Fruit fly (Drosophila melanogaster): ENCODE data around the gene CG1943.
A peak's percentile ranks its signal among the peaks of the same experiment; 100 is the strongest.

The CG1943 gene

dm6 chr3R:7028554-7028953 is 46.1 kb upstream of the CG1943 start:
- TF ChIP-seq psq (GFP tag; optimal IDR thresholded peaks at IDR 0.05), result no peak
- no peak for TF ChIP-seq Dfd (GFP tag; optimal IDR thresholded peaks at IDR 0.05)
- no peak for TF ChIP-seq usp (GFP tag; optimal IDR thresholded peaks at IDR 0.05)
- no peak for TF ChIP-seq jim (GFP tag; optimal IDR thresholded peaks at IDR 0.05)
- TF ChIP-seq fru (GFP tag; optimal IDR thresholded peaks at IDR 0.05), result no peak
- TF ChIP-seq Hnf4 (GFP tag; optimal IDR thresholded peaks at IDR 0.05), result no peak
- TF ChIP-seq Abd-B (GFP tag; optimal IDR thresholded peaks at IDR 0.05), result no peak
- no peak for TF ChIP-seq Hr78 (GFP tag; optimal IDR thresholded peaks at IDR 0.05)
- no peak for TF ChIP-seq dsf (GFP tag; optimal IDR thresholded peaks at IDR 0.05; ENCODE audit: borderline replicate concordance)
- TF ChIP-seq CG9705 (GFP tag; optimal IDR thresholded peaks at IDR 0.05), result no peak
- no peak for TF ChIP-seq sv (GFP tag; optimal IDR thresholded peaks at IDR 0.05)
- no peak for TF ChIP-seq rgr (GFP tag; optimal IDR thresholded peaks at IDR 0.05)
- no peak for TF ChIP-seq N (GFP tag; optimal IDR thresholded peaks at IDR 0.05)
- TF ChIP-seq Vsx2 (GFP tag; optimal IDR thresholded peaks at IDR 0.05; ENCODE audit: partially characterized antibody), result no peak
- no peak for TF ChIP-seq foxo (GFP tag; optimal IDR thresholded peaks at IDR 0.05)
- no peak for TF ChIP-seq HLH106 (tag; optimal IDR thresholded peaks at IDR 0.05)
- no peak for TF ChIP-seq OdsH (GFP tag; optimal IDR thresholded peaks at IDR 0.05)
- TF ChIP-seq tai (GFP tag; optimal IDR thresholded peaks at IDR 0.05), result no peak
- TF ChIP-seq Jra (GFP tag; optimal IDR thresholded peaks at IDR 0.05), result no peak
- no peak for TF ChIP-seq CrebA (GFP tag; optimal IDR thresholded peaks at IDR 0.05; ENCODE audit: borderline replicate concordance)

- TF ChIP-seq Dfd (GFP tag; optimal IDR thresholded peaks at IDR 0.05) (peak; percentile 48), dsf (GFP tag; optimal IDR thresholded peaks at IDR 0.05; ENCODE audit: borderline replicate concordance) (no peak)
These were observed 45.2 kb upstream of the CG1943 start for dm6 chr3R:7029434-7029833.

DNA sequence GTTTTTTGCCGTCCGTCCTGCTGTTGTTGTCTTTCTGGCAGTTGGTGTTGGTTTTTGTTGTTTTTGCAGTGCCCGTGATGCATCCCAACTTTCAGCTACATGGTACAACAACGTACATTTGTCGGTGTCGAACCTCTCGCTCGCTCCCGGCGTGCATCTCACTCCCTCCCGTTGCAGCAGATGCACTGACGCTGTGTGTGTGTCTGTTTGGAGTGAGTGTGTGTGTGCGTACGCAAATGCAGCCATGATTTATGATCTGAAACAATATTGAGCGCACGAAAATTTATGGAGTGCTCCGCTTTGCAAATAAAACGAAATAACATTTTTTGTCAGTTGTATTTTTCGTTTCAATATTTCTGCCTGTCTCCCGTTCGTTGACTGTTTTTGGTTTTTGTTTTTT is 43.1 kb upstream of the CG1943 start:
- TF ChIP-seq N (GFP tag; optimal IDR thresholded peaks at IDR 0.05) (no peak), lola (GFP tag; optimal IDR thresholded peaks at IDR 0.05) (no peak), sv (GFP tag; optimal IDR thresholded peaks at IDR 0.05) (no peak), Mio (GFP tag; optimal IDR thresholded peaks at IDR 0.05) (no peak), h (GFP tag; optimal IDR thresholded peaks at IDR 0.05) (no peak), br (GFP tag; optimal IDR thresholded peaks at IDR 0.05) (no peak), rgr (GFP tag; optimal IDR thresholded peaks at IDR 0.05) (no peak), Hnf4 (GFP tag; optimal IDR thresholded peaks at IDR 0.05) (no peak), CrebA (GFP tag; optimal IDR thresholded peaks at IDR 0.05; ENCODE audit: borderline replicate concordance) (no peak), woc (GFP tag; optimal IDR thresholded peaks at IDR 0.05) (no peak), HLH106 (tag; optimal IDR thresholded peaks at IDR 0.05) (no peak), CG9705 (GFP tag; optimal IDR thresholded peaks at IDR 0.05) (no peak), Hr83 (GFP tag; optimal IDR thresholded peaks at IDR 0.05; ENCODE audit: poor library complexity, severe bottlenecking) (no peak), pan (optimal IDR thresholded peaks at IDR 0.05) (no peak), dmrt93B (GFP tag; optimal IDR thresholded peaks at IDR 0.05) (no peak), Dif (GFP tag; optimal IDR thresholded peaks at IDR 0.05; ENCODE audit: partially characterized antibody) (no peak), sage (GFP tag; optimal IDR thresholded peaks at IDR 0.05) (no peak), brk (GFP tag; optimal IDR thresholded peaks at IDR 0.05) (no peak)

dm6 chr3R:7033707-7034106 is 41.0 kb upstream of the CG1943 start:
- TF ChIP-seq Hnf4 (GFP tag; optimal IDR thresholded peaks at IDR 0.05) (no peak), Hr78 (GFP tag; optimal IDR thresholded peaks at IDR 0.05) (no peak), OdsH (GFP tag; optimal IDR thresholded peaks at IDR 0.05) (no peak), HLH106 (tag; optimal IDR thresholded peaks at IDR 0.05) (no peak)

- TF ChIP-seq Abd-B (GFP tag; optimal IDR thresholded peaks at IDR 0.05), result no peak
- TF ChIP-seq CG9705 (GFP tag; optimal IDR thresholded peaks at IDR 0.05), result no peak
- no peak for TF ChIP-seq fru (GFP tag; optimal IDR thresholded peaks at IDR 0.05)
- no peak for TF ChIP-seq Sp1 (GFP tag; optimal IDR thresholded peaks at IDR 0.05)
- TF ChIP-seq N (GFP tag; optimal IDR thresholded peaks at IDR 0.05), result no peak
- TF ChIP-seq h (GFP tag; optimal IDR thresholded peaks at IDR 0.05), result no peak
- TF ChIP-seq sage (GFP tag; optimal IDR thresholded peaks at IDR 0.05), result no peak
- no peak for TF ChIP-seq usp (GFP tag; optimal IDR thresholded peaks at IDR 0.05)
- no peak for TF ChIP-seq CG32264 (GFP tag; optimal IDR thresholded peaks at IDR 0.05)
- no peak for TF ChIP-seq Rel (GFP tag; optimal IDR thresholded peaks at IDR 0.05)
- TF ChIP-seq Rel (tag; optimal IDR thresholded peaks at IDR 0.05), result no peak
- TF ChIP-seq jim (GFP tag; optimal IDR thresholded peaks at IDR 0.05), result no peak
- no peak for TF ChIP-seq foxo (GFP tag; optimal IDR thresholded peaks at IDR 0.05)
- no peak for TF ChIP-seq dmrt93B (GFP tag; optimal IDR thresholded peaks at IDR 0.05)
- no peak for TF ChIP-seq lola (GFP tag; optimal IDR thresholded peaks at IDR 0.05)
- no peak for TF ChIP-seq ey (GFP tag; optimal IDR thresholded peaks at IDR 0.05)
- no peak for TF ChIP-seq Hr78 (GFP tag; optimal IDR thresholded peaks at IDR 0.05)
- TF ChIP-seq Jra (GFP tag; optimal IDR thresholded peaks at IDR 0.05), result no peak
These were observed 40.2 kb upstream of the CG1943 start for dm6 chr3R:7034440-7034839.

All from whole organism, wandering third instar larva.